Worm (Caenorhabditis elegans): ENCODE measurements around the gene K10D11.2.
A peak's percentile ranks its signal among the peaks of the same experiment; 100 is the strongest.

The K10D11.2 gene

DNA sequence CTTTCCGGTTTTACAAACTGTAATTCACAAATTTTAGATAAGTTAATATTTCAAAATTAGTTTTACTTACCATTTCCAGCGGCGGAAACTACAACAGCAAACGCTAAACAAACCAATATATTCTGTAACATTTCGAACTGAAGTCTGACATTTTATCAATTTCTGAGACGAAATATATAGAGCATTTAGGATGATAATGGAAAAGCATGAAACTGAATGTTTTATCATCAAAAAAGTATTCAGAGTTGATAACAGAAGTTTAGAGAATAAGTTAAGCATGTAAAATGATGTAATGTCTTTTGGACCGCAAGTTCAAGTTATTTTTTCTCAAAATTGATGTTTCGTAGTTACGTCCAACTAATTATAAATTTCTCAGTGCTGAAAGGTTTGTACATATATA lies 9.6 kb upstream of the K10D11.2 start, which contains the start of gene F55G11.2:
TSS of gene F55G11.2 (minus strand) at position 149 of the 400 bp plus-strand sequence.
- TF ChIP-seq elt-1 (tag; optimal IDR thresholded peaks at IDR 0.05) (no peak), eor-1 (tag; optimal IDR thresholded peaks at IDR 0.05) (no peak), nhr-76 (tag; optimal IDR thresholded peaks at IDR 0.05) (no peak), ceh-9 (tag; optimal IDR thresholded peaks at IDR 0.05) (no peak), elt-3 (tag; optimal IDR thresholded peaks at IDR 0.05) (no peak), nhr-237 (tag; optimal IDR thresholded peaks at IDR 0.05) (no peak), ZK546.5 (tag; optimal IDR thresholded peaks at IDR 0.05) (no peak), elt-2 (tag; optimal IDR thresholded peaks at IDR 0.05) (peak; percentile 76), tbx-2 (tag; optimal IDR thresholded peaks at IDR 0.05) (no peak)

DNA sequence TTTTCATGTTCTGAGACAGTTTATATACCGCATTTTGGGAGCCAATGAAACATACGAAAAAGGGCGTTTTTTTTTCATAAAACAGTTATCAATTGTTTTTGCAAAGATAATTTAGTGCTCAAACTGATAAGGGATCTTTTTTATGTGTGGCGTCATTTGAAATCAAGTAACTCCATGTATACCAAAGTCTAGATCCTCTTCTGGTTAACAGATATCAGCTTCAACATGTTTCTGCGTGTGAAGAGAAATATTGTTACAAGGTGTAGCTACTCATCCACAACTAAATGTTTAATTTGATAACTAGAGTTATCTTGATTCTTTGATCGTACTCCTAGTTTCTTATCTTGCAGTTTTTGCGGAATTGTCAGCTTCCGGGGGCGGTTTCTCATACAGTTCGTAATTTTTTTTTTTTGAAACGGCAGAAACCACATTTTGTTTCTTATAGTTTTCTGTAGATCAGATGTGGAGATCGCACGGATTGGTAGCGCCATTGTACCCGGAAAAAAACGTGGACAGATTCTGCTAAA lies 6.7 kb upstream of the K10D11.2 start:
- TF ChIP-seq nhr-43 (tag; optimal IDR thresholded peaks at IDR 0.05; ENCODE audit: poor library complexity, severe bottlenecking): no peak
- peak; percentile 78 for TF ChIP-seq elt-2 (tag; optimal IDR thresholded peaks at IDR 0.05)

DNA sequence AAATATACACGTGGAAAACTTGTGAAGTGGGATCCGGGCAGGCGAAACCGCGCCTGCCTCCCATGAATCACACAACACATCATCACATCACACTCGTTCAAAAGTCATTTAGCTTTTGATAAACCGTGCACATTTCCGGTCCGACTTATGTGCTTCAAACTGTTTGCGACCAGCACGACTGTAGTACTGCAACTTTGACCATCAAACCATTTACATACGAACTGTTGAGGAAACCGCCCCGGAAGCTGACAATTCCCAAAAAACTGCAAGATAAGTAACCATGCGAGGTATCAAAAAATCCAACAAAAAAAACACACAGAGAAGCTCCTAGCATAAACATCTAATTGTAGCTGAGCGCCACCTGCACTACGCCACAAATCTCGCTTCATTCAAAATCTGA lies 6.0 kb upstream of the K10D11.2 start:
- TF ChIP-seq nhr-11 (tag; optimal IDR thresholded peaks at IDR 0.05) (no peak), nhr-28 (tag; optimal IDR thresholded peaks at IDR 0.05) (no peak), daf-12 (tag; optimal IDR thresholded peaks at IDR 0.05) (no peak), ceh-82 (tag; optimal IDR thresholded peaks at IDR 0.05) (no peak), lin-39 (tag; optimal IDR thresholded peaks at IDR 0.05) (no peak), unc-62 (GFP tag; optimal IDR thresholded peaks at IDR 0.05) (no peak), hmg-11 (tag; optimal IDR thresholded peaks at IDR 0.05) (no peak), ceh-9 (tag; optimal IDR thresholded peaks at IDR 0.05) (no peak), eor-1 (tag; optimal IDR thresholded peaks at IDR 0.05) (no peak), elt-2 (tag; optimal IDR thresholded peaks at IDR 0.05) (no peak), tbx-2 (tag; optimal IDR thresholded peaks at IDR 0.05) (no peak), fkh-10 (GFP tag; optimal IDR thresholded peaks at IDR 0.05) (no peak), pha-4 (tag; optimal IDR thresholded peaks at IDR 0.05) (no peak), fkh-2 (tag; optimal IDR thresholded peaks at IDR 0.05) (no peak), pqm-1 (tag; optimal IDR thresholded peaks at IDR 0.05) (no peak), mml-1 (tag; optimal IDR thresholded peaks at IDR 0.05) (no peak), nhr-43 (tag; optimal IDR thresholded peaks at IDR 0.05; ENCODE audit: poor library complexity, severe bottlenecking) (no peak), sea-2 (GFP tag; optimal IDR thresholded peaks at IDR 0.05) (no peak), nhr-12 (tag; optimal IDR thresholded peaks at IDR 0.05) (no peak), lin-15B (tag; optimal IDR thresholded peaks at IDR 0.05) (no peak)

DNA sequence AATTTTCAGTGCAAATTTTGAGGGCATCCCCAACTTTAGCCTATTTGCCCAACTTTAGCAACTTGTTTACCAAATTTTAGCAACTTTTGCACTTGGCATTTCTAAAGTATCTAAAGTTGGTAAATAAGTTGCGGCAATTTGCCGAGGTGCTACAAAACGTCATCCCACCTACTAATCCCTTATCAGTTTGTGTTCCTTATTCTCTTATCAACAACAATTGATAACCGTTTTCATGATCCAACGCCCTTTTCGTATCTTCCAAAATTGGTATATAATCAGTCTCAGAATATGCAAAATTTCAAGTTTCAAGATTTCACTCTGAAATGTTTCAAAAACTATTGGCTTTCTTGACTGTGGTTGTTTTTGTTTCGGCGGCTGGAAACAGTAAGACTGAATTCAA lies 5.5 kb upstream of the K10D11.2 start, which contains the start of gene F55G11.4:
TSS of gene F55G11.4 (plus strand) at position 289 of the 400 bp plus-strand sequence.
- peak; percentile 35 for TF ChIP-seq pqm-1 (tag; optimal IDR thresholded peaks at IDR 0.05)
- no peak for TF ChIP-seq sea-2 (GFP tag; optimal IDR thresholded peaks at IDR 0.05)
- TF ChIP-seq aly-2 (tag; optimal IDR thresholded peaks at IDR 0.05): no peak
- TF ChIP-seq elt-2 (tag; optimal IDR thresholded peaks at IDR 0.05): peak; percentile 67
- no peak for TF ChIP-seq nfya-1 (tag; optimal IDR thresholded peaks at IDR 0.05; ENCODE audit: insufficient read depth)
- TF ChIP-seq nhr-76 (tag; optimal IDR thresholded peaks at IDR 0.05): no peak

DNA sequence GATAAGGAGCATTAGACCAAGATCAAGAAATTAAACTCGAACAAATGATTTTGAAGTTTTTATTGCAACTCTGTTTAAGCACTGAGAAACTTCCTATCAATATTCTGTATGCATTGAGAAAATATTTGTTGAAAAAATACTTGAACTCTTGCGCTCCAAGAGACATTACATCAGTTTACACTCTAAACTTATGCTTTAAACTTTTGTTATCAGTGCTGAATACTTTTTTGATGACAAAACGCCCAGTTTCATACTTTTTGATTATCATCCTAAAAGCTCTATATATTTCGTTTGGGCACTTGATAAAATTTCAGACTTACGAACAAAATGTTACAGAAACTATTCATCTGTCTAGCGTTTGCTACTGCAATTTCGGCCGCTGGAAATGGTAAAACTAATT lies 2.8 kb upstream of the K10D11.2 start, which contains the start of gene dod-17:
TSS of gene dod-17 (plus strand) at position 323 of the 400 bp plus-strand sequence.
- TF ChIP-seq hmg-11 (tag; optimal IDR thresholded peaks at IDR 0.05): no peak
- TF ChIP-seq elt-2 (tag; optimal IDR thresholded peaks at IDR 0.05): peak; percentile 51

DNA sequence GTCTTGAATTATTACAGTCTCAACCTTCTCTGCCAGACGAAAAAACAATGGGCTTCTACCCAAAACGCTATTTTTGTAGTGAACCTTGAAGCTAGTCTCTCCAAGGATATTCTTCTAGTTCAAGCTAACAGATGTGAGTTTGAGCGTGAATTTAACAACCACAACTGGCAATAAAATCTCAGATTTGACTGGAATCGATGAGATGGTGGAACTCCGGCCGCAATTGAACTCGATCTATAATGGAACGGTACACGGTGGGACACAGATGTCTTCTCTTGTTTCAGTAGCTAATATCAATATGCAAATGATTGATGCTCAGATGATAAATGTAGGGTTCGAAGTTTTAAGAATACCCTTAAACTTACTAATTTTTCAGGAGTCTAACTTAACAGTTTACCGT lies 1.1 kb upstream of the K10D11.2 start:
- TF ChIP-seq pha-4 (tag; optimal IDR thresholded peaks at IDR 0.05): no peak
- TF ChIP-seq nhr-237 (tag; optimal IDR thresholded peaks at IDR 0.05): no peak
- no peak for TF ChIP-seq ceh-9 (tag; optimal IDR thresholded peaks at IDR 0.05)
- no peak for TF ChIP-seq nhr-43 (tag; optimal IDR thresholded peaks at IDR 0.05; ENCODE audit: poor library complexity, severe bottlenecking)
- TF ChIP-seq daf-12 (tag; optimal IDR thresholded peaks at IDR 0.05): no peak

DNA sequence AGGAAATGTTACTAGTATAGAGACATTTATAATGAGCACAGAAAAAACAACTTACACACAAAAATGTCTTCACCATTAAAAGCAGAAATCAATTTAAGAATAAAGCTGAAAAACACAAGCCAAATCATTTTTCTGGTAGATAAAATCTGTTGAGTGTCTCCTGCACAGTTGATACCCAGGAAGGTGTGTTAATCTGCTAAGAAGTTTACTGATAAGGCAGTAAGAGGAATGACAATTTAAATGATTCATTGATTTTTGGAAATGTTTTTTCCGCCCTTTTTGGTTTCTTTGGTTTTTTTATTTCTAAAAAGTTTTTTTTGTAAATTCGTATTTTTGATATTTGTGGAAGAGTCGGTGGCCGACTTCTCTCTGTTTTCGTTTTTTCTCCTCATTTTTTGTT lies 7.2 kb downstream of the K10D11.2 start, which contains the start of gene K10D11.3:
TSS of gene K10D11.3 (minus strand) at position 174 of the 400 bp plus-strand sequence.
- TF ChIP-seq nhr-67 (tag; optimal IDR thresholded peaks at IDR 0.05): no peak
- TF ChIP-seq nhr-23 (tag; optimal IDR thresholded peaks at IDR 0.05): no peak
- TF ChIP-seq lin-15B (tag; optimal IDR thresholded peaks at IDR 0.05): no peak
- TF ChIP-seq fkh-10 (GFP tag; optimal IDR thresholded peaks at IDR 0.05): no peak
- TF ChIP-seq elt-2 (tag; optimal IDR thresholded peaks at IDR 0.05): peak; percentile 53
- no peak for TF ChIP-seq R02D3.7 (tag; optimal IDR thresholded peaks at IDR 0.05)
- no peak for TF ChIP-seq ztf-4 (tag; optimal IDR thresholded peaks at IDR 0.05)
- TF ChIP-seq mml-1 (tag; optimal IDR thresholded peaks at IDR 0.05): no peak
- no peak for TF ChIP-seq lsy-12 (tag; optimal IDR thresholded peaks at IDR 0.05)
- no peak for TF ChIP-seq elt-1 (tag; optimal IDR thresholded peaks at IDR 0.05)
- no peak for TF ChIP-seq nhr-28 (tag; optimal IDR thresholded peaks at IDR 0.05)
- peak; percentile 37 for TF ChIP-seq pqm-1 (tag; optimal IDR thresholded peaks at IDR 0.05)
- no peak for TF ChIP-seq sea-2 (GFP tag; optimal IDR thresholded peaks at IDR 0.05)
- TF ChIP-seq ama-1 (optimal IDR thresholded peaks at IDR 0.05): no peak
- TF ChIP-seq ztf-11 (tag; optimal IDR thresholded peaks at IDR 0.05): no peak
